Worm (Caenorhabditis elegans) whole organism, young adult: ENCODE measurements around the gene dgk-2.

Experiments used
- B0019.2 ChIP-seq: fragments of 200-800 bp; sonication (Bioruptor generic); conservative IDR thresholded peaks from 2 replicates; pipeline ENCODE4 v1.3.6; 2022; ENCODE audit warnings: missing genetic modification reagents, missing genetic modification characterization, missing compliant biosample characterization
- B0336.3 ChIP-seq: fragments of 200-800 bp; sonication (Bioruptor generic); IDR thresholded peaks from 2 replicates; pipeline ENCODE4 v1.3.6; 2022; ENCODE audit warnings: missing genetic modification characterization, missing compliant biosample characterization
- F37B4.10 ChIP-seq: fragments of 200-800 bp; sonication (Bioruptor generic); IDR thresholded peaks from 2 replicates; pipeline ENCODE4 v1.3.6; 2022; ENCODE audit warnings: missing genetic modification characterization, missing compliant biosample characterization
- F57C9.4 ChIP-seq: sonication (generic microtip); optimal IDR thresholded peaks from 2 replicates; lab custom pipeline; 2017; ENCODE audit warnings: mild to moderate bottlenecking, missing genetic modification characterization, missing compliant biosample characterization
- K11D2.4 ChIP-seq: fragments of 200-800 bp; sonication (Bioruptor generic); IDR thresholded peaks from 2 replicates; pipeline ENCODE4 v1.3.6; 2022; ENCODE audit warnings: missing genetic modification reagents, missing genetic modification characterization, missing compliant biosample characterization
- Y95B8A.8 ChIP-seq: fragments of 200-800 bp; sonication (Bioruptor generic); IDR thresholded peaks from 2 replicates; pipeline ENCODE4 v1.3.6; 2022; ENCODE audit warnings: missing genetic modification reagents, missing genetic modification characterization, missing compliant biosample characterization
- aptf-2 ChIP-seq: fragments of 200-800 bp; sonication (Bioruptor generic); conservative IDR thresholded peaks from 2 replicates; pipeline ENCODE4 v1.3.6; 2022; ENCODE audit warnings: missing genetic modification reagents, missing genetic modification characterization, missing compliant biosample characterization
- aptf-3 ChIP-seq: fragments of 200-800 bp; sonication (Bioruptor generic); IDR thresholded peaks from 2 replicates; pipeline ENCODE4 v1.3.6; 2022; ENCODE audit warnings: missing genetic modification characterization, missing compliant biosample characterization
- cebp-2 ChIP-seq: fragments of 200-800 bp; sonication (Bioruptor generic); IDR thresholded peaks from 2 replicates; pipeline ENCODE4 v1.3.6; 2022; ENCODE audit warnings: missing genetic modification characterization, missing compliant biosample characterization
- ceh-91 ChIP-seq: fragments of 200-800 bp; sonication (Bioruptor generic); IDR thresholded peaks from 2 replicates; pipeline ENCODE4 v1.3.6; 2022; ENCODE audit warnings: missing genetic modification reagents, missing genetic modification characterization, missing compliant biosample characterization
- die-1 ChIP-seq: sonication (generic microtip); optimal IDR thresholded peaks from 2 replicates; lab custom pipeline; 2016; ENCODE audit warnings: missing genotype, mild to moderate bottlenecking, missing genetic modification characterization, missing compliant biosample characterization
- dpff-1 ChIP-seq: sonication (generic microtip); optimal IDR thresholded peaks from 2 replicates; lab custom pipeline; 2017; ENCODE audit warnings: mild to moderate bottlenecking, missing genetic modification characterization, missing compliant biosample characterization
- efl-1 ChIP-seq: fragments of 150-350 bp; optimal IDR thresholded peaks from 2 replicates; lab custom pipeline; 2014; ENCODE audit warnings: missing biosample characterization, missing genetic modification reagents, missing genetic modification characterization
- egl-18 ChIP-seq: fragments of 200-800 bp; sonication (Bioruptor generic); IDR thresholded peaks from 2 replicates; pipeline ENCODE4 v1.3.6; 2022; ENCODE audit warnings: missing genetic modification reagents, missing genetic modification characterization, missing compliant biosample characterization
- ets-4 ChIP-seq: fragments of 200-800 bp; sonication (Bioruptor generic); optimal IDR thresholded peaks from 2 replicates; lab custom pipeline; 2018; ENCODE audit warnings: mild to moderate bottlenecking, missing genetic modification characterization, missing compliant biosample characterization
- fkh-3 ChIP-seq: sonication (generic microtip); optimal IDR thresholded peaks from 2 replicates; lab custom pipeline; 2016; ENCODE audit warnings: mild to moderate bottlenecking, missing genetic modification characterization, missing compliant biosample characterization
- hlh-26 ChIP-seq: fragments of 200-800 bp; sonication (Bioruptor generic); conservative IDR thresholded peaks from 2 replicates; pipeline ENCODE4 v1.3.6; 2022; ENCODE audit warnings: missing genetic modification reagents, missing genetic modification characterization, missing compliant biosample characterization
- hmg-1.2 ChIP-seq: fragments of 200-800 bp; sonication (Bioruptor generic); IDR thresholded peaks from 2 replicates; pipeline ENCODE4 v1.3.6; 2022; ENCODE audit warnings: missing genetic modification reagents, missing genetic modification characterization, missing compliant biosample characterization
- let-526 ChIP-seq: fragments of 200-800 bp; sonication (Bioruptor generic); IDR thresholded peaks from 2 replicates; pipeline ENCODE4 v1.3.6; 2022; ENCODE audit warnings: missing genetic modification reagents, missing genetic modification characterization, missing compliant biosample characterization
- let-607 ChIP-seq, 2 experiments: fragments of 200-800 bp in 1 of 2; sonication (Bioruptor generic) in 1 of 2; sonication (generic microtip) in 1 of 2; optimal IDR thresholded peaks; 2 replicates each; lab custom pipeline; 2016 to 2018; ENCODE audit warnings: mild to moderate bottlenecking in 2 of 2, missing compliant biosample characterization in 2 of 2, missing genetic modification characterization in 2 of 2, moderate library complexity in 2 of 2, missing genotype in 1 of 2
- lin-26 ChIP-seq: fragments of 200-800 bp; sonication (Bioruptor generic); IDR thresholded peaks from 2 replicates; pipeline ENCODE4 v1.3.6; 2022; ENCODE audit warnings: missing genetic modification reagents, missing genetic modification characterization, missing compliant biosample characterization
- lin-40 ChIP-seq: sonication (generic microtip); optimal IDR thresholded peaks from 2 replicates; lab custom pipeline; 2016; ENCODE audit warnings: missing genetic modification characterization, mild to moderate bottlenecking, missing compliant biosample characterization, missing genotype, missing genetic modification reagents
- madf-6 ChIP-seq: fragments of 200-800 bp; sonication (Bioruptor generic); IDR thresholded peaks from 2 replicates; pipeline ENCODE4 v1.3.6; 2022; ENCODE audit warnings: missing genetic modification reagents, missing genetic modification characterization, missing compliant biosample characterization
- madf-8 ChIP-seq: fragments of 200-800 bp; sonication (Bioruptor generic); conservative IDR thresholded peaks from 2 replicates; pipeline ENCODE4 v1.3.6; 2022; ENCODE audit warnings: missing genetic modification reagents, missing genetic modification characterization, missing compliant biosample characterization
- nfya-2 ChIP-seq: fragments of 200-800 bp; sonication (Bioruptor generic); IDR thresholded peaks from 2 replicates; pipeline ENCODE4 v1.3.6; 2022; ENCODE audit warnings: missing genetic modification reagents, missing genetic modification characterization, missing compliant biosample characterization
- nfyb-1 ChIP-seq: fragments of 200-800 bp; sonication (Bioruptor generic); IDR thresholded peaks from 2 replicates; pipeline ENCODE4 v1.3.6; 2022; ENCODE audit warnings: missing genetic modification reagents, missing genetic modification characterization, missing compliant biosample characterization
- pha-4 ChIP-seq: fragments of 150-350 bp; sonication (generic microtip); optimal IDR thresholded peaks from 2 replicates; lab custom pipeline; 2014; ENCODE audit warnings: missing biosample characterization, missing genetic modification reagents, missing genetic modification characterization
- repo-1 ChIP-seq: sonication (generic microtip); optimal IDR thresholded peaks from 2 replicates; lab custom pipeline; 2017; ENCODE audit warnings: mild to moderate bottlenecking, missing genetic modification characterization, missing compliant biosample characterization
- zfh-2 ChIP-seq: fragments of 200-800 bp; sonication (Bioruptor generic); conservative IDR thresholded peaks from 2 replicates; pipeline ENCODE4 v1.3.6; 2022; ENCODE audit warnings: missing genetic modification reagents, missing genetic modification characterization, missing compliant biosample characterization
- ztf-22 ChIP-seq: fragments of 200-800 bp; sonication (Bioruptor generic); optimal IDR thresholded peaks from 2 replicates; lab custom pipeline; 2018; ENCODE audit warnings: mild to moderate bottlenecking, missing genetic modification characterization, moderate library complexity, missing compliant biosample characterization
- ztf-6 ChIP-seq: fragments of 200-800 bp; sonication (Bioruptor generic); IDR thresholded peaks from 2 replicates; pipeline ENCODE4 v1.3.6; 2022; ENCODE audit warnings: missing genetic modification reagents, missing genetic modification characterization, missing compliant biosample characterization

Gene dgk-2

DNA sequence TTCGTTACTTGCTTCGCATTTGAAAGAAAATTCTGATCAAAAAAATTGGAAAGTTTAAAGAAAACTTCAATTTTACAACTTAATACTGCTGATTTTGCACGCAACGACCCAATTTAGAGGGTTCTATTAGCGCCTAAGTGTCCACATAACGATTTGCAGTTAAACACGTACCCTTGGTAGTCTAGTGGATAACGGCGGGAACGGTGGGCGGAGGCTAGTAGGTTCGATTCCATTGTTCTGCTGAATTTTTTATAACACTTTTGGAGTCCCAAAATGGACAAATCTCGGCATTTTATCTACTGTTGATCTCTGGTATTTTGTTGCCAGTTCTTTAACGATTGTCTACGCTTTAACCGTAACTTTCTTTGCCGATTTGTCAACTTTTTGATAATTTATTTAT lies 51.1 kb downstream of the dgk-2 start (continued):
- no peak for TF ChIP-seq nfyb-1
- peak in 1 of 2 experiments; percentile 34 for TF ChIP-seq let-607 (tag; optimal IDR thresholded peaks at IDR 0.05; lab: Kevin White, UChicago)
- TF ChIP-seq fkh-3 (tag; lab: Kevin White, UChicago): peak; percentile 16
- TF ChIP-seq die-1 (tag; lab: Kevin White, UChicago): peak; percentile 70
- TF ChIP-seq lin-26 (GFP tag; lab: Robert Waterston, UW): peak; percentile 88
- no peak for TF ChIP-seq nfya-2 (GFP tag; lab: Robert Waterston, UW)
- TF ChIP-seq efl-1: no peak
- TF ChIP-seq K11D2.4 (GFP tag; lab: Robert Waterston, UW): no peak
- peak; percentile 64 for TF ChIP-seq hmg-1.2 (GFP tag; lab: Robert Waterston, UW)

- TF ChIP-seq cebp-2 (GFP tag; lab: Robert Waterston, UW) (no peak), efl-1 (peak; percentile 70), ztf-22 (no peak), madf-8 (GFP tag; lab: Robert Waterston, UW) (peak; percentile 16; the same call in 1 of the 2 replicates), dpff-1 (tag; lab: Kevin White, UChicago) (no peak), aptf-2 (GFP tag; lab: Robert Waterston, UW) (peak; percentile 94), egl-18 (GFP tag; lab: Robert Waterston, UW) (no peak), ets-4 (GFP tag; lab: Kevin White, UChicago) (no peak), B0019.2 (GFP tag; lab: Robert Waterston, UW) (no peak), Y95B8A.8 (GFP tag; lab: Robert Waterston, UW) (no peak), die-1 (tag; lab: Kevin White, UChicago) (no peak), hmg-1.2 (GFP tag; lab: Robert Waterston, UW) (no peak), pha-4 (no peak), ceh-91 (GFP tag; lab: Robert Waterston, UW) (no peak), F57C9.4 (tag; lab: Kevin White, UChicago) (no peak), aptf-3 (GFP tag; lab: Robert Waterston, UW) (0 out of 2 replicates have a peak, but pooled peaks have one; percentile 62), madf-6 (GFP tag; lab: Robert Waterston, UW) (peak; percentile 54), repo-1 (tag; lab: Kevin White, UChicago) (no peak), hlh-26 (GFP tag; lab: Robert Waterston, UW) (no peak), B0336.3 (GFP tag; lab: Robert Waterston, UW) (no peak)
Measured at ce11 chrX:4451936-4452335, 52.3 kb downstream of the dgk-2 start.

DNA sequence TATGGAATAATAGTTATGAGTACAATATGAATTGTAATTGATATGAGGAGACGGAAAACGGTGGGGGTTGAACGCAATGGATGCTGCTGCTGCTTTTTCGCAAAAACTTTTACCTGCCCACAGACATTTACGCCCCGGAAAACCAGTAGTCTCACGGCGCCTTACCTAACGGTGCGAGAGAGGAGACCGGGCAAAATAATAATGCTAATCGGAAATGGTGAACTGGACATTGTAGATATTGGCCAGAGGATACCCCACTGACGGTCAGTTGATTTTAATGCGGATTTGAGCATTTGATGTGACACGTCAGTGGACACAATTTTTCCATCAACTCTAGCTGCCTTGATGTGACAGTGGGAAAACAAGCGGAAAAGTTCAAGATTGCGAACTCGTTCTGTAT lies 55.9 kb downstream of the dgk-2 start, which contains the start of gene mltn-13:
mltn-13 (minus strand) TSS at position 101 of the 400 bp plus-strand sequence.
- TF ChIP-seq ztf-6 (GFP tag; lab: Robert Waterston, UW) (no peak), F37B4.10 (0 out of 2 replicates have a peak, but pooled peaks have one; percentile 14), let-526 (no peak), lin-40 (tag; lab: Kevin White, UChicago) (no peak), zfh-2 (GFP tag; lab: Robert Waterston, UW) (0 out of 2 replicates have a peak, but pooled peaks have one; percentile 10)
